Worm (Caenorhabditis elegans): ENCODE data around the gene F34D10.4.

F34D10.4 gene

DNA sequence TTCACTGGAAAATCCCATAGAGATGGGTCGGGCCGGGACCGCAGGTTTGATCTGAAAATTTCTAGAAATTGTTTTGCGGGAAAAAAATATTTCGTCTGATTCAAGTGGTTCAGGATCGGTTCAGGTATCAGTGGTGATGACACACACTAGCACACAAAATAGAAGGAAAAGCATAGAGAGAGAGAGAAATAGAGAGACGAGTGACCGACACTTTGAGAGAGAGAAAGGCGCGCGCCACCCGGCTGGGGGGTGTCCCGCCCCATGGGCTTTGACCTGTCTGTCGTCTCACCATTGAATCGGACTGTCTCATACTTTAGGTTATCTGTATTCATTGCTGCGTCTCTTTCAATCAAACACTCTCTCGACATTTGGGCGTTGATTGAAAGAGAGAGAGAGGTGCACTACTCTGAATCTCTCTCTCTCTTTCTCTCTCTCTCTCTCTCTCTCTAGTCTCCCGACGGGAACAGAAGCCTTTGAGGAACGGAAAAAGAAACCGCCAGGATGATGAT lies 50.1 kb downstream of the F34D10.4 start, which contains the start of gene acy-3 (continued):
- TF ChIP-seq xbp-1 (tag; optimal IDR thresholded peaks at IDR 0.05) (peak; percentile 21), nhr-77 (tag; optimal IDR thresholded peaks at IDR 0.05) (no peak), mep-1 (tag; optimal IDR thresholded peaks at IDR 0.05) (no peak), mdl-1 (tag; optimal IDR thresholded peaks at IDR 0.05) (peak in 1 of 2 experiments; percentile 30), lin-35 (GFP tag; optimal IDR thresholded peaks at IDR 0.05) (peak; percentile 5 to 40), nhr-85 (tag) (peak; percentile 86), dpl-1 (GFP tag; optimal IDR thresholded peaks at IDR 0.05) (peak in 1 of 3 experiments; percentile 35), elt-2 (tag; optimal IDR thresholded peaks at IDR 0.05) (peak; percentile 28), nhr-20 (tag; optimal IDR thresholded peaks at IDR 0.05) (peak; percentile 62), lin-15B (tag; optimal IDR thresholded peaks at IDR 0.05) (no peak), elt-3 (tag; optimal IDR thresholded peaks at IDR 0.05) (peak in 1 of 6 experiments; percentile 18), egl-27 (tag; optimal IDR thresholded peaks at IDR 0.05) (peak in 1 of 2 experiments; percentile 19), nhr-19 (GFP tag; conservative IDR thresholded peaks at IDR 0.05) (peak; percentile 67), skn-1 (tag; optimal IDR thresholded peaks at IDR 0.05) (peak; percentile 1), sup-37 (GFP tag; optimal IDR thresholded peaks at IDR 0.05) (peak; percentile 25), vab-15 (tag; optimal IDR thresholded peaks at IDR 0.05) (no peak), nhr-84 (tag; optimal IDR thresholded peaks at IDR 0.05) (no peak), unc-130 (tag; optimal IDR thresholded peaks at IDR 0.05) (peak; percentile 18), lsy-2 (tag; optimal IDR thresholded peaks at IDR 0.05) (peak; percentile 29 to 53), tlp-1 (tag; optimal IDR thresholded peaks at IDR 0.05) (no peak), alr-1 (tag; optimal IDR thresholded peaks at IDR 0.05; ENCODE audit: borderline replicate concordance) (no peak), C34B4.2 (tag; optimal IDR thresholded peaks at IDR 0.05) (no peak), lir-3 (tag; optimal IDR thresholded peaks at IDR 0.05; ENCODE audit: poor library complexity) (no peak), zag-1 (tag; optimal IDR thresholded peaks at IDR 0.05) (no peak), ceh-63 (GFP tag; optimal IDR thresholded peaks at IDR 0.05) (no peak), sptf-1 (tag; optimal IDR thresholded peaks at IDR 0.05) (no peak), fkh-8 (tag; optimal IDR thresholded peaks at IDR 0.05) (no peak), nhr-47 (tag; optimal IDR thresholded peaks at IDR 0.05) (peak; percentile 56), C16A3.4 (tag; optimal IDR thresholded peaks at IDR 0.05) (no peak), efl-3 (GFP tag; optimal IDR thresholded peaks at IDR 0.05) (no peak), unc-30 (tag; optimal IDR thresholded peaks at IDR 0.05) (no peak), lin-39 (tag; optimal IDR thresholded peaks at IDR 0.05) (no peak), F16B12.6 (tag; optimal IDR thresholded peaks at IDR 0.05) (no peak), mef-2 (tag; optimal IDR thresholded peaks at IDR 0.05) (no peak), dsc-1 (tag; optimal IDR thresholded peaks at IDR 0.05) (no peak), nhr-237 (tag; optimal IDR thresholded peaks at IDR 0.05) (no peak), pqm-1 (tag; optimal IDR thresholded peaks at IDR 0.05) (no peak), pax-3 (tag; optimal IDR thresholded peaks at IDR 0.05) (no peak), hlh-17 (GFP tag; optimal IDR thresholded peaks at IDR 0.05; ENCODE audit: borderline replicate concordance) (no peak), ceh-8 (GFP tag; optimal IDR thresholded peaks at IDR 0.05) (no peak), unc-98 (GFP tag; IDR thresholded peaks at IDR 0.05) (no peak), rnt-1 (tag; optimal IDR thresholded peaks at IDR 0.05) (peak; percentile 72), pag-3 (tag; optimal IDR thresholded peaks at IDR 0.05; ENCODE audit: borderline replicate concordance, insufficient read depth) (no peak)

Measured in whole organism, L1 larva.